Fruit fly (Drosophila melanogaster): ENCODE measurements around the gene CG10793.

Gene CG10793

DNA sequence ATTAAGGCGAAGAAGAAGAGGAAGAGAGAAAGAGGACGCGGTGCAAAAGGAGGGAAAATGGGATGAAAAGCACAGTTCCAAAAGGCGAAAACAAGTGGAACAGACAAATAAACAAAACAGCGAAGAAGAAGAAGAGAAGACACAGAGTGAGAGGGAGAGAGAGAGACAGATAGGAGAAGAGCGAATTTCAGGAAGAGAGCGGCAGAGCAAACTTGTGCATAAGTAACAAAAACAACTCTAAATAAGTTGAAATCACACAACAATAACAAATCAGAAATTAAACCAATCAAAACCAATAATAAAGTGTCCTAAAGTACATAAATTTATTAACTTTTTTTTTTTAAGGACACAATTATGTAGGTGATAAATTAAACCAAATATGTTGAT is 20.7 kb downstream of the CG10793 start:
- TF ChIP-seq CG14655 (GFP tag; optimal IDR thresholded peaks at IDR 0.05) (no peak), CG12605 (GFP tag; IDR thresholded peaks at IDR 0.05) (no peak), fd96Ca (GFP tag; IDR thresholded peaks at IDR 0.05) (no peak), Snoo (tag; optimal IDR thresholded peaks at IDR 0.05) (no peak), Pif1A (GFP tag; optimal IDR thresholded peaks at IDR 0.05) (no peak), gl (tag; optimal IDR thresholded peaks at IDR 0.05) (no peak), EcR (GFP tag; optimal IDR thresholded peaks at IDR 0.05) (no peak), CG15710 (tag; optimal IDR thresholded peaks at IDR 0.05) (no peak), Pif1B (GFP tag; optimal IDR thresholded peaks at IDR 0.05) (no peak), D1 (tag; optimal IDR thresholded peaks at IDR 0.05) (no peak), CG9948 (tag; optimal IDR thresholded peaks at IDR 0.05) (no peak), rn (GFP tag; IDR thresholded peaks at IDR 0.05) (no peak), CG34367 (tag; optimal IDR thresholded peaks at IDR 0.05) (no peak), CG17806 (tag; optimal IDR thresholded peaks at IDR 0.05) (no peak), CG8159 (tag; optimal IDR thresholded peaks at IDR 0.05) (no peak), CG4496 (GFP tag; IDR thresholded peaks at IDR 0.05) (no peak), CG13204 (GFP tag; optimal IDR thresholded peaks at IDR 0.05) (no peak)

DNA sequence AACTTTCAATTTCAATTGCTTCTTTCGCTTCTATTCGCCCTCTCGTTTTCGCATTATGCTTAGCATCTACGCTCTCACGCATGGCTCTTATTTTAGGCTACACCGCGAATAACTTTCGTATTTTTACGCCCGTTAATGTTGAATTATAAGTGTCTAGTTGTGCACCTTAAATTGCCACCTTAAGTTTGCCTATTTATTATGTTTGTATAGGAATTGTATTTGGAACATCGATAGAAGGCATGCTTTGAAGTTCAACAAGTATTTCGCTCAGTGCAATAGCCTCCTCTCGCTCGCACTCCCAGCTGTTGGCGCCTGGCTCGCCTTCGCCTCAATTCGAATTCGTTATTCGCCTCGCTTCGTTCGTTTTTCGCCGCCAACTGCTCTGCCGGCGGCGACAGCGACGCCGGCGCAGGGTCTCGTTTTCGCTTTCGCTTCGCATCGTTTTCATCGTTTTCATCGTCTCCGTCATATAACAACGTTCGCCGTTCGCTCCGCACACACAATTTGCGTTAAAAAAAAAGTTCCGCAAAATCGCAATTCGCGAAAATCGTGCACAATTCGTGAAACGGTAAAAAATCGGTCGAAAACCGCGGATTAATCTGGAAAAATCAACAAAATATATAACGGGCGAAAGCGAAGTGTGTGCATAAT is 21.3 kb downstream of the CG10793 start:
- TF ChIP-seq D1 (tag; optimal IDR thresholded peaks at IDR 0.05), result peak; percentile 53
- TF ChIP-seq rn (GFP tag; IDR thresholded peaks at IDR 0.05), result peak; percentile 97
- TF ChIP-seq CG12605 (GFP tag; IDR thresholded peaks at IDR 0.05), result peak; percentile 97
- peak; percentile 98 for TF ChIP-seq Ets98B (GFP tag; IDR thresholded peaks at IDR 0.05)
- peak; percentile 95 for TF ChIP-seq CG17806 (tag; optimal IDR thresholded peaks at IDR 0.05)
- TF ChIP-seq CG32121 (GFP tag; IDR thresholded peaks at IDR 0.05), result peak; percentile 98
- TF ChIP-seq CG13204 (GFP tag; optimal IDR thresholded peaks at IDR 0.05), result peak; percentile 85
- TF ChIP-seq Pif1A (GFP tag; optimal IDR thresholded peaks at IDR 0.05), result peak; percentile 98
- peak; percentile 93 for TF ChIP-seq CG15710 (tag; optimal IDR thresholded peaks at IDR 0.05)
- TF ChIP-seq Snoo (tag; optimal IDR thresholded peaks at IDR 0.05), result peak; percentile 92
- TF ChIP-seq CG14655 (GFP tag; optimal IDR thresholded peaks at IDR 0.05), result peak; percentile 97
- peak; percentile 95 for TF ChIP-seq CG10348 (GFP tag; IDR thresholded peaks at IDR 0.05)
- peak; percentile 89 for TF ChIP-seq gl (tag; optimal IDR thresholded peaks at IDR 0.05)
- peak; percentile 97 for TF ChIP-seq CG8301 (tag; optimal IDR thresholded peaks at IDR 0.05)
- peak; percentile 97 for TF ChIP-seq CG9948 (tag; optimal IDR thresholded peaks at IDR 0.05)
- no peak for TF ChIP-seq EcR (GFP tag; optimal IDR thresholded peaks at IDR 0.05)
- TF ChIP-seq CG34367 (tag; optimal IDR thresholded peaks at IDR 0.05), result peak; percentile 97
- TF ChIP-seq fd96Ca (GFP tag; IDR thresholded peaks at IDR 0.05), result peak; percentile 99
- peak; percentile 95 for TF ChIP-seq Pif1B (GFP tag; optimal IDR thresholded peaks at IDR 0.05)
- TF ChIP-seq CG8159 (tag; optimal IDR thresholded peaks at IDR 0.05), result peak; percentile 94
- peak; percentile 99 for TF ChIP-seq CG4496 (GFP tag; IDR thresholded peaks at IDR 0.05)

DNA sequence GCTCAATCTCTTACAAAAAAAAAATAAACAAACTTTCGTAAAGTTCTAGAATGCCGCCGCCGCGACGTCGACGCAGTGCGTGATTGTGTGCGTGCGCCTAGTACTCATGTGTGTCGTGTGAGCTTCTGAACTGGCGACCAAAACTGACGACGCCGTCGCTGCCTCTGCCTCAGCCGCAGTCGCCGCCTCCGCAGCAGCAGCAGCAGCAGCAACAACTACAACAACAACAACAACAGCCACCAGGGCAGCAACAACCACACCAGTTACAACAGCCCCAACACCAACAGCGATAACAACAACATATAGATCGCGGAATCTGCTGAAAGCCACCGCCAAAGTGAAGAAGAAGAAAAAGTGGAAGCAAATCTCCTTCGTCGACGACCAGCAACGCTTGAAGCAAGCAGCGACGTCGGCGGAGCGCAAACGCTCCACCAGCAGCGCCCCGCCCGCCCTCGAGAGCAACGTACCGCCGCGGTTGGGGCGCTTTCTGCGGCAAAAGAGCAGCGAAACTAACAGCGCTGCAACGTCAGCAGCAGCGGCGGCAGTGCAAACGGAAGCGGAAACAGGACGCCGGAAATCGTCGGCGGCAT is 25.0 kb downstream of the CG10793 start:
- TF ChIP-seq Snoo (tag; optimal IDR thresholded peaks at IDR 0.05) (no peak), Pif1B (GFP tag; optimal IDR thresholded peaks at IDR 0.05) (no peak), CG13204 (GFP tag; optimal IDR thresholded peaks at IDR 0.05) (peak; percentile 56)

DNA sequence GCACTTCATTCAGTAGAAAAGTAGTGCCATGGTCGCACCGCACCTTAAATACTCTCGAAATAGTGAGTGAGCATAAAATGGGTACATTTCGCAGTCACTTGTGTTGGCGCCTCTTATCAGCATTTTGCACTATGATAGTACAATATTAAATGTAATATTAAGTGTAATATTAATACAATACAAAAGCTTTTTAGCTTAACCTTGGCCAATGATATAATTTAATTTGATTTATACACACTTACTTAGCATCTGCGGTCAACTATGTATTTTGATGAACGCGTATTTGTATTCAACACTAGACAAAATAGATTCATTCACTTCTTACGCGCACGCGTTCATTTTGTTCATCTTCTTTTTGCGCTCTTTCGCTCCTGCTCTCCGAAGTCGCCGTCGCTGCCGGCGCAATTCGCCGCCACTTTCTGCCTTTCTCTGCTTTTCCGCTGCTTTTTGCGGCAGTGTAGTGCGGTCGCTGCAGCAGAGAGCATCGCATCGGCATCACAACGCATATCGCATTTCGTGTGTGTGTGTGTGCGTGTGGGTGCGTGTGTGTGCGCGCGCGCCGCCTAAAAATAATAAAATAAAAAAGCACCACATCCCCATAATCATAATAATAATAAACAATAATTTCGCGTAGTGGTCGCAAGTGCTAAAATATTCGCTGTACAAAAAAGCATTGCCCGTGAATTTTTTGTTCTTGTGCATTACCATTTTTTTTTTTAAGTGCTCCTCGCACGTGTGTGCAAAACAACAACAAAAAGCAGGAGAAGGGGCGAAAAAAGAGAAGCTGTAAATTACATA is 27.1 kb downstream of the CG10793 start:
- TF ChIP-seq CG8301 (tag; optimal IDR thresholded peaks at IDR 0.05), result peak; percentile 50
- TF ChIP-seq rn (GFP tag; IDR thresholded peaks at IDR 0.05), result no peak
- TF ChIP-seq CG9948 (tag; optimal IDR thresholded peaks at IDR 0.05), result peak; percentile 45
- peak; percentile 66; the same call in 1 of the 2 replicates for TF ChIP-seq Ets98B (GFP tag; IDR thresholded peaks at IDR 0.05)
- TF ChIP-seq CG12605 (GFP tag; IDR thresholded peaks at IDR 0.05), result peak; percentile 33
- TF ChIP-seq fd96Ca (GFP tag; IDR thresholded peaks at IDR 0.05), result peak; percentile 80
- peak; percentile 67 for TF ChIP-seq D1 (tag; optimal IDR thresholded peaks at IDR 0.05)
- TF ChIP-seq CG17806 (tag; optimal IDR thresholded peaks at IDR 0.05), result peak; percentile 60
- TF ChIP-seq CG13204 (GFP tag; optimal IDR thresholded peaks at IDR 0.05), result no peak
- peak; percentile 27 for TF ChIP-seq CG34367 (tag; optimal IDR thresholded peaks at IDR 0.05)
- TF ChIP-seq CG8159 (tag; optimal IDR thresholded peaks at IDR 0.05), result peak; percentile 50
- TF ChIP-seq EcR (GFP tag; optimal IDR thresholded peaks at IDR 0.05), result no peak
- peak; percentile 26 for TF ChIP-seq Snoo (tag; optimal IDR thresholded peaks at IDR 0.05)
- TF ChIP-seq gl (tag; optimal IDR thresholded peaks at IDR 0.05), result no peak
- TF ChIP-seq CG4496 (GFP tag; IDR thresholded peaks at IDR 0.05), result peak; percentile 80
- peak; percentile 71 for TF ChIP-seq CG14655 (GFP tag; optimal IDR thresholded peaks at IDR 0.05)
- peak; percentile 31 for TF ChIP-seq CG15710 (tag; optimal IDR thresholded peaks at IDR 0.05)
- TF ChIP-seq Pif1A (GFP tag; optimal IDR thresholded peaks at IDR 0.05), result peak; percentile 45
- TF ChIP-seq CG32121 (GFP tag; IDR thresholded peaks at IDR 0.05), result peak; percentile 75
- TF ChIP-seq Pif1B (GFP tag; optimal IDR thresholded peaks at IDR 0.05), result peak; percentile 75

DNA sequence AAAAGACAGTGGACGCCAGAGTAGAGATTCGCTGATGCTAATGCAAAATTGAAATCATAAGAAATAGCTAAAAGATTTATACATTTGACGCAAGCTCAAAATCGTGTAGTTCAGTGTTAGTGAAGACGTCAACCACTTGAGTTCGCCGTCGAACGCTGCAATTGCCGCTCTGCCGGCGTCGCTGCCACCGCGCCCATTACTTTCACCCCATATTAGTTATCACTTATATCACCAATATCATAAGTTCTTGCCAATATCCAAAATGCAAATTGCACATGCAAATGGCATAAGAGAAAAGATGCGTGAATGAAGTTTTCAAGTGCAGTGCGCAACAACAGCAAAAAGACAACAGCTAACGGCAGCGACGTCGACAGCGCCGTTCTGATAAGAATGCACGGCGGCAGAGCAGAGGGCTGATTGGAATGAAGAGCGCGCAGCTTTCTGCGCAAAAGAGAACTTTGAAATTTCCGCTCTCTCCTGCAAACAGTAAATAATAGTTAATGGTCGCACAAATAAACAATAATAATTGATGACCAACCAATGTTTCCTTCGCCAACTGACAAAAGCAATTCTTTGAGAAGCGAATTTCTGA is 27.9 kb downstream of the CG10793 start:
- TF ChIP-seq CG8159 (tag; optimal IDR thresholded peaks at IDR 0.05) (no peak), CG32121 (GFP tag; IDR thresholded peaks at IDR 0.05) (no peak), CG10348 (GFP tag; IDR thresholded peaks at IDR 0.05) (no peak), Snoo (tag; optimal IDR thresholded peaks at IDR 0.05) (no peak), CG15710 (tag; optimal IDR thresholded peaks at IDR 0.05) (no peak), CG9948 (tag; optimal IDR thresholded peaks at IDR 0.05) (no peak), CG17806 (tag; optimal IDR thresholded peaks at IDR 0.05) (no peak), Ets98B (GFP tag; IDR thresholded peaks at IDR 0.05) (no peak), CG8301 (tag; optimal IDR thresholded peaks at IDR 0.05) (no peak), gl (tag; optimal IDR thresholded peaks at IDR 0.05) (no peak), CG4496 (GFP tag; IDR thresholded peaks at IDR 0.05) (no peak), EcR (GFP tag; optimal IDR thresholded peaks at IDR 0.05) (no peak), Pif1A (GFP tag; optimal IDR thresholded peaks at IDR 0.05) (no peak), rn (GFP tag; IDR thresholded peaks at IDR 0.05) (no peak), CG12605 (GFP tag; IDR thresholded peaks at IDR 0.05) (no peak)

Data from whole organism, pupa.